Fruit fly (Drosophila melanogaster): ENCODE measurements around the gene CG34299.

DNA sequence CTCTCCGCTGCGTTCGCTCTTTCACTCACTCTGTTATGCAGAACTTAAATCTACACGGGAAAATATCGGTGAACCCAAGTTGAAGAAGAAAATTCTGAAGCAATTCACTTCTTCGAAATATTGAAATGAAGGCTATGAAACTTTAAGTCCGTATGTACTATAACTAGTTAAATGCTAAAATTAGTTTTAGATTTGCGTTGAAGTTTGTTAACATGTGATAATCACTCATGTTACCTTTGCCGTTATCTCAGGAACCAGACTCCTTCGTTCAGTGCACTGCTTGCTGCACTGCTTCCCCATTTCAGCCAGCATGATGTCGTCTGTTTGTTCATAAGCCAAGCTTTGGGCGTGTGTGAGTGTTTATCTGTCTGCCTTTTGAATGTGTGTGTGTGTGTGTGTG lies 35.2 kb downstream of the CG34299 start:
- TF ChIP-seq h (optimal IDR thresholded peaks at IDR 0.05) (no peak), Sin3A (optimal IDR thresholded peaks at IDR 0.05) (no peak), psq (optimal IDR thresholded peaks at IDR 0.05) (no peak), Myc (optimal IDR thresholded peaks at IDR 0.05) (no peak)

Measured in Kc167 (cell line).